Fruit fly (Drosophila melanogaster) whole organism, prepupa: ENCODE data around the gene CG31189.

Experiments
- CG6276 ChIP-seq: fragments of 200-800 bp; sonication (Bioruptor generic); optimal IDR thresholded peaks from 2 replicates; lab custom pipeline; 2017; ENCODE audit warnings: missing biosample characterization, mild to moderate bottlenecking, missing genetic modification characterization
- Ets96B ChIP-seq: fragments of 200-800 bp; optimal IDR thresholded peaks from 2 replicates; lab custom pipeline; 2019; ENCODE audit warnings: missing biosample characterization, mild to moderate bottlenecking, missing genetic modification characterization, moderate library complexity
- OdsH ChIP-seq: fragments of 200-800 bp; sonication (Bioruptor generic); optimal IDR thresholded peaks from 3 replicates; lab custom pipeline; 2016; ENCODE audit warnings: missing biosample characterization, missing genetic modification characterization
- Sox14 ChIP-seq: fragments of 200-800 bp; sonication (Bioruptor generic); optimal IDR thresholded peaks from 3 replicates; lab custom pipeline; 2016; ENCODE audit warnings: missing biosample characterization, missing genetic modification characterization
- topi ChIP-seq: fragments of 200-800 bp; sonication (Bioruptor generic); optimal IDR thresholded peaks from 3 replicates; lab custom pipeline; 2016; ENCODE audit warnings: missing biosample characterization, missing genetic modification characterization

- TF ChIP-seq OdsH (GFP tag; lab: Kevin White, UChicago): no peak
- no peak for TF ChIP-seq CG6276 (GFP tag; lab: Kevin White, UChicago)
- TF ChIP-seq topi: no peak
- TF ChIP-seq Sox14 (GFP tag; lab: Kevin White, UChicago): no peak
- TF ChIP-seq Ets96B (tag; lab: Kevin White, UChicago): no peak
These were observed 21.9 kb upstream of the CG31189 start for dm6 chr3R:21067543-21067942.
